Worm (Caenorhabditis elegans) whole organism, L4 larva: ENCODE data around the gene nspc-17.

Experiments used
- R02D3.7 ChIP-seq: fragments of 150-350 bp; sonication (generic microtip); optimal IDR thresholded peaks from 3 replicates; lab custom pipeline; 2014; ENCODE audit warnings: missing biosample characterization, missing genetic modification characterization
- attf-4 ChIP-seq: sonication (generic microtip); optimal IDR thresholded peaks from 3 replicates; lab custom pipeline; 2017; ENCODE audit warnings: missing biosample characterization, missing genetic modification characterization
- dpl-1 ChIP-seq: fragments of 150-350 bp; optimal IDR thresholded peaks from 2 replicates; lab custom pipeline; 2014; ENCODE audit warnings: missing biosample characterization, missing genetic modification reagents, missing genetic modification characterization
- fkh-10 ChIP-seq: fragments of 150-350 bp; optimal IDR thresholded peaks from 2 replicates; lab custom pipeline; 2014; ENCODE audit warnings: missing biosample characterization, missing genetic modification reagents, missing genetic modification characterization
- lin-15B ChIP-seq: fragments of 150-350 bp; sonication (generic microtip); optimal IDR thresholded peaks from 3 replicates; lab custom pipeline; 2014; ENCODE audit warnings: missing biosample characterization, missing genetic modification characterization
- lin-38 ChIP-seq: fragments of 200-800 bp; sonication (Bioruptor generic); IDR thresholded peaks from 2 replicates; pipeline ENCODE4 v1.3.6; 2022; ENCODE audit warnings: missing genetic modification reagents, missing genetic modification characterization, missing compliant biosample characterization
- lin-39 ChIP-seq: fragments of 150-350 bp; optimal IDR thresholded peaks from 2 replicates; lab custom pipeline; 2014; ENCODE audit warnings: missing biosample characterization, missing genetic modification reagents, missing genetic modification characterization
- lir-3 ChIP-seq: sonication (generic microtip); optimal IDR thresholded peaks from 2 replicates; lab custom pipeline; 2016; ENCODE audit warnings: mild to moderate bottlenecking, missing genetic modification characterization, missing compliant biosample characterization
- mdl-1 ChIP-seq, 2 experiments: fragments of 150-350 bp in 1 of 2; sonication (generic microtip) in 1 of 2; optimal IDR thresholded peaks; 2 replicates each; lab custom pipeline; 2014 to 2017; ENCODE audit warnings: missing biosample characterization in 2 of 2, missing genetic modification characterization in 2 of 2
- mep-1 ChIP-seq: fragments of 150-350 bp; sonication (generic microtip); optimal IDR thresholded peaks from 3 replicates; lab custom pipeline; 2014; ENCODE audit warnings: missing biosample characterization, missing genetic modification characterization
- mxl-2 ChIP-seq: fragments of 200-800 bp; sonication (Bioruptor generic); conservative IDR thresholded peaks from 2 replicates; pipeline ENCODE4 v1.3.6; 2022; ENCODE audit warnings: missing genetic modification reagents, missing genetic modification characterization, missing compliant biosample characterization
- nhr-28 ChIP-seq: fragments of 150-350 bp; optimal IDR thresholded peaks from 2 replicates; lab custom pipeline; 2014; ENCODE audit warnings: missing biosample characterization, missing genetic modification characterization
- pha-4 ChIP-seq, 2 experiments: fragments of 150-350 bp in 1 of 2; fragments of 200-800 bp in 1 of 2; sonication (Bioruptor generic) in 1 of 2; IDR thresholded peaks in 1 of 2; optimal IDR thresholded peaks in 1 of 2; 2 replicates each; pipeline versions ENCODE4 v1.3.6 to Lab custom; 2014 to 2022; ENCODE audit warnings: missing genetic modification characterization in 2 of 2, missing genetic modification reagents in 2 of 2, missing biosample characterization in 1 of 2, missing compliant biosample characterization in 1 of 2
- pqm-1 ChIP-seq: sonication (generic microtip); optimal IDR thresholded peaks from 2 replicates; lab custom pipeline; 2017; ENCODE audit warnings: missing biosample characterization, missing genetic modification characterization

ce11 chrX:14490486-14490885 lies 34.5 kb downstream of the nspc-17 start:
- TF ChIP-seq pqm-1: no peak
- TF ChIP-seq nhr-28 (tag; lab: Kevin White, UChicago): no peak
- no peak for TF ChIP-seq mdl-1 (tag; optimal IDR thresholded peaks at IDR 0.05; lab: Kevin White, UChicago)
- TF ChIP-seq mep-1 (tag; lab: Kevin White, UChicago): no peak
- TF ChIP-seq lir-3 (tag; lab: Kevin White, UChicago): no peak
- no peak for TF ChIP-seq lin-15B (tag; lab: Kevin White, UChicago)
- no peak for TF ChIP-seq R02D3.7 (tag; lab: Kevin White, UChicago)
- TF ChIP-seq pha-4 (GFP tag; IDR thresholded peaks at IDR 0.05; lab: Robert Waterston, UW): no peak; the same call in 1 of the 2 replicates
- no peak for TF ChIP-seq pha-4 (tag; optimal IDR thresholded peaks at IDR 0.05; lab: Kevin White, UChicago)
- TF ChIP-seq dpl-1 (GFP tag; lab: Kevin White, UChicago): no peak
- TF ChIP-seq fkh-10 (GFP tag; lab: Kevin White, UChicago): no peak
- no peak for TF ChIP-seq mxl-2 (GFP tag; lab: Robert Waterston, UW)
- no peak for TF ChIP-seq lin-39 (tag; lab: Kevin White, UChicago)
- TF ChIP-seq attf-4: no peak
- TF ChIP-seq lin-38 (GFP tag; lab: Robert Waterston, UW): no peak
